Fruit fly (Drosophila melanogaster): ENCODE data around the gene elav.

DNA sequence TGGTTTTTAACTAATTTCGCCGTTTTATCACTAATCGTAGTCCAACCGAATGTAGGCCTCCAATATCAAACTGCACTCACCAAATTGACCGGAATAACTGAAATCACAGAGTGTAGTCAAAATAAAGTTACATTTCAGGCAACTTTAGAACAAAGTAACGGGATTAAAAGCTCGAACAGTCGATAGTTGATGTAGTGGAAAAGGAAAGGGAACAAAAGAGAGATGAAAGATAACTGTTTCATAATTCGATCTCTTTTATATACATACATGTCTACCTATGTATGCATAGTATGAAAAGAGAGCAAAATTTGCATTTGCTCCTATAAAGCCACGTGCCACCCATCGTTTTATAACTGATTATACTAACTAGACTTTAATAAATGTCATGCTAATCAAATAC, 52.4 kb downstream of the elav start, which contains the start of gene CG32816:
- no peak for TF ChIP-seq pan (optimal IDR thresholded peaks at IDR 0.05)
- no peak for TF ChIP-seq psq (optimal IDR thresholded peaks at IDR 0.05)
- TF ChIP-seq EcR (GFP tag; optimal IDR thresholded peaks at IDR 0.05) = no peak

All from whole organism.